Fruit fly (Drosophila melanogaster): ENCODE measurements around the gene CG13738.

The CG13738 gene

DNA sequence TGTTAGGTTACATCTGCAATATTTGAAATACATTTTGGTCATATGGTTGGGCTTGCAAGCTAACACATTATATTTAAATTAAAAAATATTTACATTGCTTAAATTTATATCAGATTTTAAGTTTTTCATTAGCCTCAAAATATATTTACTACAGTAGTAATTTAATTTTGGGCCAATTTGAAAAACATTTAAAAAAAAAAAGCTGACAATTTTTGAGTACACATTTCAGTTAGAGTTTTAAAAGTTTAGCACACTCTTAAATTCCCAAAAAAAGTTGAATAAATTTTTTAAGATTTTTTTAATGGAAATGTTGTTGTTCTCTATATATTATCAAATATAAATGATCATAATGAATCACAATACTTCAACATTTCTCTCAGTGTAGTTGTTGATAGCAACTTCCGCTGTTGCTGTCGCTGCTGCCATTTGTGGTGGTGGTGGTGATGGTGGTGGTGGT lies 16.0 kb downstream of the CG13738 start:
- TF ChIP-seq cato (GFP tag; optimal IDR thresholded peaks at IDR 0.05; ENCODE audit: borderline replicate concordance) (peak; percentile 19), lola (GFP tag; optimal IDR thresholded peaks at IDR 0.05) (peak in 1 of 3 experiments; percentile 87), Dad (GFP tag; optimal IDR thresholded peaks at IDR 0.05) (no peak), CG4328 (GFP tag; optimal IDR thresholded peaks at IDR 0.05) (peak; percentile 44), nerfin-2 (GFP tag; IDR thresholded peaks at IDR 0.05; ENCODE audit: partially characterized antibody) (no peak), crp (GFP tag; optimal IDR thresholded peaks at IDR 0.05) (peak in 1 of 2 experiments; percentile 22), Usf (GFP tag; optimal IDR thresholded peaks at IDR 0.05) (peak; percentile 40), CG6254 (GFP tag; optimal IDR thresholded peaks at IDR 0.05) (peak; percentile 63), ro (GFP tag; IDR thresholded peaks at IDR 0.05) (no peak; the same call in 1 of the 2 replicates), Abd-B (GFP tag; optimal IDR thresholded peaks at IDR 0.05) (peak; percentile 65), CG4424 (GFP tag; optimal IDR thresholded peaks at IDR 0.05) (peak; percentile 87), CG3847 (GFP tag; IDR thresholded peaks at IDR 0.05) (0 out of 2 replicates have a peak, but pooled peaks have one; percentile 37), bigmax (GFP tag; optimal IDR thresholded peaks at IDR 0.05) (no peak), odd (GFP tag; optimal IDR thresholded peaks at IDR 0.05) (peak; percentile 64), Oaz (GFP tag; IDR thresholded peaks at IDR 0.05) (no peak), Bgb (GFP tag; IDR thresholded peaks at IDR 0.05; ENCODE audit: partially characterized antibody) (no peak), lmd (GFP tag; IDR thresholded peaks at IDR 0.05) (peak; percentile 41), sc (optimal IDR thresholded peaks at IDR 0.05) (no peak), sc (GFP tag; optimal IDR thresholded peaks at IDR 0.05) (peak; percentile 73), Hmx (GFP tag; optimal IDR thresholded peaks at IDR 0.05) (peak; percentile 7), bab2 (GFP tag; optimal IDR thresholded peaks at IDR 0.05) (peak; percentile 46), Pdp1 (GFP tag; optimal IDR thresholded peaks at IDR 0.05) (peak; percentile 25 to 44), CG30431 (GFP tag; optimal IDR thresholded peaks at IDR 0.05) (peak; percentile 56), CG9797 (GFP tag; optimal IDR thresholded peaks at IDR 0.05) (no peak), CG12219 (GFP tag; optimal IDR thresholded peaks at IDR 0.05) (no peak), Lpt (GFP tag; optimal IDR thresholded peaks at IDR 0.05) (no peak), Six4 (GFP tag; optimal IDR thresholded peaks at IDR 0.05) (peak; percentile 59), lab (GFP tag; optimal IDR thresholded peaks at IDR 0.05) (peak; percentile 50), CG31365 (tag; optimal IDR thresholded peaks at IDR 0.05) (no peak), bcd (GFP tag; optimal IDR thresholded peaks at IDR 0.05) (peak; percentile 70), Camta (GFP tag; optimal IDR thresholded peaks at IDR 0.05) (peak; percentile 49), CTCF (GFP tag; optimal IDR thresholded peaks at IDR 0.05) (peak; percentile 0), CG34422 (GFP tag; IDR thresholded peaks at IDR 0.05) (no peak), caup (GFP tag; optimal IDR thresholded peaks at IDR 0.05; ENCODE audit: severe bottlenecking) (peak; percentile 1), row (GFP tag; IDR thresholded peaks at IDR 0.05) (peak; percentile 59), CG6791 (GFP tag; IDR thresholded peaks at IDR 0.05; ENCODE audit: partially characterized antibody) (no peak), Hr51 (GFP tag; optimal IDR thresholded peaks at IDR 0.05) (peak in 1 of 2 experiments; percentile 86), aop (GFP tag; IDR thresholded peaks at IDR 0.05) (no peak), Dref (GFP tag; IDR thresholded peaks at IDR 0.05) (no peak), CG14014 (GFP tag; IDR thresholded peaks at IDR 0.05) (no peak), CG1602 (GFP tag; optimal IDR thresholded peaks at IDR 0.05) (peak; percentile 68), ranshi (GFP tag; IDR thresholded peaks at IDR 0.05) (peak; percentile 41; the same call in 1 of the 2 replicates), CG11456 (GFP tag; IDR thresholded peaks at IDR 0.05) (no peak), Dip3 (GFP tag; optimal IDR thresholded peaks at IDR 0.05) (no peak), CG14050 (GFP tag; IDR thresholded peaks at IDR 0.05) (no peak; the same call in 2 of the 3 replicates), CG1792 (GFP tag; optimal IDR thresholded peaks at IDR 0.05) (no peak), CG17568 (GFP tag; optimal IDR thresholded peaks at IDR 0.05) (no peak), CG2889 (GFP tag; IDR thresholded peaks at IDR 0.05) (no peak), inv (GFP tag; IDR thresholded peaks at IDR 0.05; ENCODE audit: partially characterized antibody) (no peak), NC2β (GFP tag; optimal IDR thresholded peaks at IDR 0.05) (peak; percentile 10), trem (tag; optimal IDR thresholded peaks at IDR 0.05) (peak; percentile 59)

Data from whole organism, embryonic.